Worm (Caenorhabditis elegans) whole organism, late embryonic: ENCODE data around the gene C07G1.7.

Source experiments
- ceh-6 ChIP-seq: fragments of 200-800 bp; sonication (Bioruptor generic); optimal IDR thresholded peaks from 2 replicates; lab custom pipeline; 2018; ENCODE audit warnings: mild to moderate bottlenecking, missing genetic modification characterization, missing compliant biosample characterization
- ceh-9 ChIP-seq: sonication (generic microtip); optimal IDR thresholded peaks from 2 replicates; lab custom pipeline; 2016; ENCODE audit warnings: mild to moderate bottlenecking, missing genetic modification characterization, inconsistent platforms, missing compliant biosample characterization
- dmd-4 ChIP-seq: sonication (generic microtip); optimal IDR thresholded peaks from 2 replicates; lab custom pipeline; 2016; ENCODE audit warnings: borderline replicate concordance, missing genetic modification characterization, missing compliant biosample characterization
- fkh-10 ChIP-seq: fragments of 150-350 bp; optimal IDR thresholded peaks from 2 replicates; lab custom pipeline; 2014; ENCODE audit warnings: missing biosample characterization, missing genetic modification reagents, missing genetic modification characterization
- nfya-1 ChIP-seq: sonication (generic microtip); optimal IDR thresholded peaks from 2 replicates; lab custom pipeline; 2017; ENCODE audit warnings: missing genetic modification characterization, mild to moderate bottlenecking, missing compliant biosample characterization, antibody characterized with exemption, moderate library complexity
- nhr-232 ChIP-seq: sonication (generic microtip); optimal IDR thresholded peaks from 2 replicates; lab custom pipeline; 2016; ENCODE audit warnings: missing genetic modification characterization, missing compliant biosample characterization

DNA sequence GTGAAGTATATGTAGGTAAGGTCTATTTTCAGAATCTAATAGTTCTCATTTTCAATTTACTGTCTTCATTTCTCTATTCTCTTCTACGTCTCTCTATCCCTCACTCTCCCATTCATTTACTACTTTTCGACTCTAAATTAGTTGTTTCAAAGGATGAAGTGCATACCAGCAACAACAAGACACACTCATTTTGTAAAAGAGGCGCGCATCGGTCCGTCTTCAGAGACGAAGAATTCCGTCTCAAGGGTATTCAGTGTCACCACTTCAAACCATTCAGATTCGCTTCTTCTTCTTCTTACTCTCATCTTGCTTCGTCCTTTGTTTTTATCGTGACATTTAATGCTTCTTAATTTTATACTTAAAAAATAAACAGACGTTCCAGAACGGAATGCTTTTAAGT lies 40.3 kb downstream of the C07G1.7 start:
- TF ChIP-seq nfya-1 (tag; lab: Kevin White, UChicago) (no peak), ceh-6 (GFP tag; lab: Kevin White, UChicago) (no peak), fkh-10 (GFP tag; lab: Kevin White, UChicago) (no peak), nhr-232 (no peak), dmd-4 (tag; lab: Kevin White, UChicago) (no peak), ceh-9 (tag; lab: Kevin White, UChicago) (no peak)
